Worm (Caenorhabditis elegans) whole organism, L2 larva: ENCODE data around the gene C50F4.1.

Experiments
- C34F6.9 ChIP-seq: fragments of 150-350 bp; optimal IDR thresholded peaks from 2 replicates; lab custom pipeline; 2014; ENCODE audit warnings: missing biosample characterization, missing genetic modification characterization
- F13H6.1 ChIP-seq: sonication (generic microtip); optimal IDR thresholded peaks from 2 replicates; lab custom pipeline; 2016; ENCODE audit warnings: missing genetic modification characterization, missing compliant biosample characterization
- R02D3.7 ChIP-seq: fragments of 150-350 bp; optimal IDR thresholded peaks from 2 replicates; lab custom pipeline; 2014; ENCODE audit warnings: missing biosample characterization, missing genetic modification characterization
- Y55F3AM.14 ChIP-seq: fragments of 200-800 bp; sonication (Bioruptor generic); optimal IDR thresholded peaks from 2 replicates; lab custom pipeline; 2018; ENCODE audit warnings: mild to moderate bottlenecking, missing genetic modification characterization, missing compliant biosample characterization
- ZK546.5 ChIP-seq: sonication (generic microtip); optimal IDR thresholded peaks from 2 replicates; lab custom pipeline; 2017; ENCODE audit warnings: missing biosample characterization, missing genetic modification characterization
- alr-1 ChIP-seq: fragments of 150-350 bp; optimal IDR thresholded peaks from 2 replicates; lab custom pipeline; 2014; ENCODE audit warnings: missing biosample characterization, missing genetic modification characterization
- ama-1 ChIP-seq: fragments of 150-350 bp; optimal IDR thresholded peaks from 2 replicates; lab custom pipeline; 2018; ENCODE audit warnings: inconsistent platforms
- blmp-1 ChIP-seq: sonication (generic microtip); optimal IDR thresholded peaks from 2 replicates; lab custom pipeline; 2017; ENCODE audit warnings: missing genetic modification characterization, mild to moderate bottlenecking, missing compliant biosample characterization, antibody characterized with exemption, moderate library complexity; ENCODE audit not compliant: insufficient read depth
- ceh-16 ChIP-seq: fragments of 150-350 bp; optimal IDR thresholded peaks from 2 replicates; lab custom pipeline; 2014; ENCODE audit warnings: missing biosample characterization, missing genetic modification characterization
- ceh-82 ChIP-seq: fragments of 150-350 bp; optimal IDR thresholded peaks from 2 replicates; lab custom pipeline; 2014; ENCODE audit warnings: missing biosample characterization, missing genetic modification characterization
- crh-2 ChIP-seq: sonication (generic microtip); optimal IDR thresholded peaks from 2 replicates; lab custom pipeline; 2017; ENCODE audit warnings: missing biosample characterization, missing genetic modification characterization
- dmd-4 ChIP-seq: sonication (generic microtip); optimal IDR thresholded peaks from 2 replicates; lab custom pipeline; 2017; ENCODE audit warnings: missing biosample characterization, missing genetic modification characterization
- egl-27 ChIP-seq: sonication (generic microtip); optimal IDR thresholded peaks from 3 replicates; lab custom pipeline; 2017; ENCODE audit warnings: missing biosample characterization, missing genetic modification reagents, missing genetic modification characterization
- elt-1 ChIP-seq: fragments of 150-350 bp; optimal IDR thresholded peaks from 2 replicates; lab custom pipeline; 2014; ENCODE audit warnings: missing biosample characterization, missing genetic modification characterization
- elt-3 ChIP-seq: sonication (generic microtip); optimal IDR thresholded peaks from 2 replicates; lab custom pipeline; 2017; ENCODE audit warnings: missing biosample characterization, missing genetic modification characterization
- fos-1 ChIP-seq: fragments of 150-350 bp; optimal IDR thresholded peaks from 2 replicates; lab custom pipeline; 2014; ENCODE audit warnings: missing biosample characterization, missing genetic modification characterization
- gmeb-1 ChIP-seq: fragments of 150-350 bp; optimal IDR thresholded peaks from 2 replicates; lab custom pipeline; 2014; ENCODE audit warnings: missing biosample characterization, missing genetic modification characterization
- lin-11 ChIP-seq: fragments of 150-350 bp; sonication (generic microtip); optimal IDR thresholded peaks from 2 replicates; lab custom pipeline; 2014; ENCODE audit warnings: missing biosample characterization, missing genetic modification characterization, inconsistent platforms, mixed read lengths
- lin-13 ChIP-seq: fragments of 150-350 bp; optimal IDR thresholded peaks from 2 replicates; lab custom pipeline; 2014; ENCODE audit warnings: missing biosample characterization, missing genetic modification reagents, missing genetic modification characterization
- lin-39 ChIP-seq: fragments of 150-350 bp; optimal IDR thresholded peaks from 2 replicates; lab custom pipeline; 2014; ENCODE audit warnings: missing biosample characterization, missing genetic modification reagents, missing genetic modification characterization
- lsy-2 ChIP-seq, 2 experiments: fragments of 150-350 bp in 1 of 2; sonication (generic microtip) in 1 of 2; optimal IDR thresholded peaks; 2 replicates each; lab custom pipeline; 2014 to 2017; ENCODE audit warnings: missing biosample characterization in 2 of 2, missing genetic modification characterization in 2 of 2
- mab-5 ChIP-seq: fragments of 150-350 bp; optimal IDR thresholded peaks from 2 replicates; lab custom pipeline; 2014; ENCODE audit warnings: missing biosample characterization, missing genetic modification characterization
- mbf-1 ChIP-seq: sonication (generic microtip); optimal IDR thresholded peaks from 2 replicates; lab custom pipeline; 2017; ENCODE audit warnings: missing biosample characterization, missing genetic modification characterization
- mdl-1 ChIP-seq, 2 experiments: fragments of 150-350 bp in 1 of 2; sonication (generic microtip) in 1 of 2; optimal IDR thresholded peaks; 2 replicates each; lab custom pipeline; 2017; ENCODE audit warnings: missing biosample characterization in 2 of 2, missing genetic modification characterization in 2 of 2
- nhr-10 ChIP-seq: sonication (generic microtip); optimal IDR thresholded peaks from 2 replicates; lab custom pipeline; 2017; ENCODE audit warnings: missing biosample characterization, missing genetic modification characterization
- nhr-11 ChIP-seq: fragments of 150-350 bp; optimal IDR thresholded peaks from 2 replicates; lab custom pipeline; 2014; ENCODE audit warnings: missing biosample characterization, missing genetic modification characterization
- nhr-12 ChIP-seq: fragments of 150-350 bp; optimal IDR thresholded peaks from 2 replicates; lab custom pipeline; 2014; ENCODE audit warnings: missing biosample characterization, missing genetic modification characterization
- nhr-21 ChIP-seq: fragments of 150-350 bp; optimal IDR thresholded peaks from 2 replicates; lab custom pipeline; 2014; ENCODE audit warnings: missing biosample characterization, missing genetic modification characterization
- nhr-23 ChIP-seq: fragments of 150-350 bp; optimal IDR thresholded peaks from 2 replicates; lab custom pipeline; 2014; ENCODE audit warnings: missing biosample characterization, missing genetic modification reagents, missing genetic modification characterization
- nhr-237 ChIP-seq: fragments of 150-350 bp; optimal IDR thresholded peaks from 2 replicates; lab custom pipeline; 2014; ENCODE audit warnings: missing biosample characterization, missing genetic modification characterization
- nhr-6 ChIP-seq: fragments of 150-350 bp; optimal IDR thresholded peaks from 2 replicates; lab custom pipeline; 2014; ENCODE audit warnings: missing biosample characterization, missing genetic modification characterization
- nhr-77 ChIP-seq: fragments of 150-350 bp; optimal IDR thresholded peaks from 2 replicates; lab custom pipeline; 2014; ENCODE audit warnings: missing biosample characterization, missing genetic modification characterization
- sem-4 ChIP-seq: fragments of 150-350 bp; optimal IDR thresholded peaks from 2 replicates; lab custom pipeline; 2014; ENCODE audit warnings: missing biosample characterization, missing genetic modification reagents, missing genetic modification characterization
- sma-3 ChIP-seq: sonication (generic microtip); optimal IDR thresholded peaks from 2 replicates; lab custom pipeline; 2016; ENCODE audit warnings: missing genetic modification reagents, missing genetic modification characterization, missing compliant biosample characterization
- sma-9 ChIP-seq, 2 experiments: fragments of 150-350 bp in 1 of 2; sonication (generic microtip) in 1 of 2; optimal IDR thresholded peaks; 2 replicates each; lab custom pipeline; 2014 to 2016; ENCODE audit warnings: missing genetic modification characterization in 2 of 2, mild to moderate bottlenecking in 1 of 2, missing biosample characterization in 1 of 2, missing compliant biosample characterization in 1 of 2, missing genetic modification reagents in 1 of 2, moderate library complexity in 1 of 2
- unc-39 ChIP-seq: fragments of 150-350 bp; optimal IDR thresholded peaks from 2 replicates; lab custom pipeline; 2014; ENCODE audit warnings: missing biosample characterization, missing genetic modification characterization
- unc-55 ChIP-seq: fragments of 150-350 bp; sonication (generic microtip); optimal IDR thresholded peaks from 3 replicates; lab custom pipeline; 2014; ENCODE audit warnings: missing biosample characterization, missing genetic modification reagents, missing genetic modification characterization
- unc-62 ChIP-seq: fragments of 150-350 bp; optimal IDR thresholded peaks from 2 replicates; lab custom pipeline; 2014; ENCODE audit warnings: missing biosample characterization, missing genetic modification reagents, missing genetic modification characterization
- zag-1 ChIP-seq: fragments of 150-350 bp; optimal IDR thresholded peaks from 2 replicates; lab custom pipeline; 2014; ENCODE audit warnings: missing biosample characterization, missing genetic modification characterization
- ztf-1 ChIP-seq: fragments of 200-800 bp; sonication (Bioruptor generic); conservative IDR thresholded peaks from 2 replicates; pipeline ENCODE4 v1.3.6; 2022; ENCODE audit warnings: missing genetic modification characterization, missing compliant biosample characterization
- ztf-4 ChIP-seq: fragments of 150-350 bp; optimal IDR thresholded peaks from 2 replicates; lab custom pipeline; 2014; ENCODE audit warnings: missing biosample characterization, missing genetic modification characterization

C50F4.1 gene

DNA sequence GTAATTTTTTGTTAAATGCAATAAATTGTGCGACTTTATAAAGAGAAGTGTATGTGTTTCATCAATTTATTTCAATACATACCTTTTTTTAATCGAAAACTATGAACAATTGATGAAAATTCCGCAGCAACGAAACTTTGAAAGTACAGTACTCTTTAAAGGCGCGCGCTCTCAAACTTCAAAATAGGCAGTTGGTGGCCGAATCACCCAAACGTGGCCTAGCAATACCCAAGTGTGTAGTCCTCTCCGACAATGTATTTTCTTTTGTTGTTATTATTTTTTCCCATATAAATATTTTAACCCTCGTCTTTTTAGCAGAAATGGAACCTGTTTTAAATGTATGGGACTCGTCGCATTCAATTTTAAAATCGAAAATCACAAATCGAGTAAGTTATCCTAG is 9.9 kb downstream of the C50F4.1 start, which contains the start of gene C50F4.4:
Gene C50F4.4, plus strand, starts transcription at position 267 of the 400 bp plus-strand sequence.
- TF ChIP-seq C34F6.9 (tag; lab: Kevin White, UChicago) (peak; percentile 58), mab-5 (tag; lab: Kevin White, UChicago) (no peak), lin-39 (tag; lab: Kevin White, UChicago) (no peak), fos-1 (tag; lab: Kevin White, UChicago) (peak; percentile 15), sma-9 (GFP tag; optimal IDR thresholded peaks at IDR 0.05; lab: Kevin White, UChicago) (peak; percentile 58), sma-9 (tag; optimal IDR thresholded peaks at IDR 0.05; lab: Kevin White, UChicago) (no peak), sma-3 (GFP tag; lab: Kevin White, UChicago) (peak; percentile 30), F13H6.1 (tag; lab: Kevin White, UChicago) (peak; percentile 26), nhr-77 (tag; lab: Kevin White, UChicago) (no peak), gmeb-1 (tag; lab: Kevin White, UChicago) (peak; percentile 33), lsy-2 (tag; optimal IDR thresholded peaks at IDR 0.05; lab: Kevin White, UChicago) (peak in 1 of 2 experiments; percentile 17)

DNA sequence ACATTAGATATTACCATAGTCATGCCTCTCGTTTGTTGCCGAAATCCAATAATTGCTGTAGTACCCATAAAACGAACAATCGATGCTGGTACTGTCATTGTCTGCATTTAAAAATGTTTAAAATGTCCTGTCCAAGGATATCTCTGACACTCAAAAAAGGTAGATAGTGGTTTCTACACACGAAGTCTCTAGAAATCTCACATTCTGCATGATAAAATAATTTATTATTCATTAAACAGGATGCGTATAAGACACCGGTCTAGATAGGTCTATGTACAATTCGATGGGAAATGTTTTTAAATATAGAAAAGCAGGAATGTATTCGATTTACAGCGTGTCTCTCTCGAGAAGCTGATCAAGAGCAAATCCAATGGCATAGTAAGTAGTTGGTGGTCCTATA is 13.0 kb downstream of the C50F4.1 start, which contains the start of gene C50F4.12:
Gene C50F4.12, minus strand, starts transcription at position 101 of the 400 bp plus-strand sequence.
- TF ChIP-seq ceh-82 (tag; lab: Kevin White, UChicago), result no peak
- no peak for TF ChIP-seq alr-1
- no peak for TF ChIP-seq nhr-12 (tag; lab: Kevin White, UChicago)
- no peak for TF ChIP-seq nhr-10
- TF ChIP-seq sma-9 (GFP tag; optimal IDR thresholded peaks at IDR 0.05; lab: Kevin White, UChicago), result no peak
- no peak for TF ChIP-seq sma-9 (tag; optimal IDR thresholded peaks at IDR 0.05; lab: Kevin White, UChicago)
- TF ChIP-seq ceh-16 (tag; lab: Kevin White, UChicago), result no peak
- TF ChIP-seq sem-4 (tag; lab: Kevin White, UChicago), result no peak
- TF ChIP-seq mdl-1 (tag; optimal IDR thresholded peaks at IDR 0.05; lab: Kevin White, UChicago), result no peak
- TF ChIP-seq crh-2 (tag; lab: Kevin White, UChicago), result no peak
- no peak for TF ChIP-seq blmp-1 (tag; lab: Kevin White, UChicago)
- TF ChIP-seq mab-5 (tag; lab: Kevin White, UChicago), result no peak
- no peak for TF ChIP-seq nhr-23
- no peak for TF ChIP-seq lin-13

DNA sequence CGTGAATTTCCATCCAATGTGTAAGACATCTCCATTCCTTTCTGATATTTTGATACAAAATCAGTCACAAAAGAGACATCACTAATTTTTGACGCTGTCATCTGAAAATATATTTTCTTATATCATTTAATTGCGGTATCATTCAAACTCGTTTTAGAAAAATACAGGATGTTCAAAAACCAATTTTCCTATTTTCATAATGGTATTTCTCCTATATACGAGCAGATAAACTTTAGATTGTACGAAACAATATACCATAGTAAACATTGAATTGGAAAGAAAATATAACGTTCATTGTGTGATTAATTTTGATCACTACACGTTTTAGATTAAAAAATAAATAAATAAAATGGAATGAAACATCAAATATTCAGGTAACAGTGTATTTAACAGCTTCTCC is 14.9 kb downstream of the C50F4.1 start, which contains the start of gene C50F4.16:
Gene C50F4.16, minus strand, starts transcription at position 101 of the 400 bp plus-strand sequence.
- no peak for TF ChIP-seq blmp-1 (tag; lab: Kevin White, UChicago)
- TF ChIP-seq dmd-4, result no peak
- TF ChIP-seq Y55F3AM.14, result no peak
- no peak for TF ChIP-seq nhr-12 (tag; lab: Kevin White, UChicago)
- no peak for TF ChIP-seq C34F6.9 (tag; lab: Kevin White, UChicago)
- no peak for TF ChIP-seq unc-55 (GFP tag; lab: Kevin White, UChicago)
- no peak for TF ChIP-seq mbf-1
- no peak for TF ChIP-seq nhr-11 (tag; lab: Kevin White, UChicago)
- TF ChIP-seq R02D3.7 (tag; lab: Kevin White, UChicago), result no peak
- no peak for TF ChIP-seq ztf-4 (tag; lab: Kevin White, UChicago)
- TF ChIP-seq nhr-77 (tag; lab: Kevin White, UChicago), result no peak
- TF ChIP-seq ZK546.5 (tag; lab: Kevin White, UChicago), result no peak
- no peak for TF ChIP-seq crh-2 (tag; lab: Kevin White, UChicago)
- no peak for TF ChIP-seq lin-13
- no peak for TF ChIP-seq elt-3 (tag; lab: Kevin White, UChicago)

DNA sequence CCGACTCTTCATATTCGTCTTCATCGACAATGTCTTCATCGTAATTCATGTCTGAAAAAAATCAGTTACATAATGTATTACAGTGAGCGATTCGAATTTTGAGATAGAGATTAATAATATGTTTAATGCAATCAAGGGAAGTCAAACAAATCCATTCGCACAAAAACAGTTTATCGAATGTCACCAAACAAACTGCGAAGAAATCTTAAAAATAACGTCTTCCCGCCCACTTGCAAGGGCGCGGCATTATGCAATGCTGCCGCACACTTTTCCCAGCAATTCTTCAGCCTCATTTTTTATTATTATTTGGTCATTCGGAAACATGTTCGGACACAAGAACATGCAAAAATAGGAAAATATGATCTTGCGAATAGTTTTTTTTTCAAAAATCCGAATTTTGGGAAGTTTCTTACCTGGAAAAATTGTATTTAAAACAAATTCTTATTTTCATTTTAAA is 17.6 kb downstream of the C50F4.1 start, which contains the start of gene mdf-1:
Gene mdf-1, minus strand, starts transcription at position 51 of the 457 bp plus-strand sequence.
- TF ChIP-seq nhr-77 (tag; lab: Kevin White, UChicago) (no peak), unc-39 (tag; lab: Kevin White, UChicago) (no peak), lin-39 (tag; lab: Kevin White, UChicago) (no peak), alr-1 (no peak), dmd-4 (no peak), zag-1 (tag; lab: Kevin White, UChicago) (no peak), nhr-10 (no peak), blmp-1 (tag; lab: Kevin White, UChicago) (peak; percentile 38), gmeb-1 (tag; lab: Kevin White, UChicago) (peak; percentile 83), mdl-1 (tag; optimal IDR thresholded peaks at IDR 0.05; lab: Kevin White, UChicago) (no peak), nhr-12 (tag; lab: Kevin White, UChicago) (no peak), lin-11 (peak; percentile 54), nhr-6 (tag; lab: Kevin White, UChicago) (no peak), nhr-23 (no peak), sma-3 (GFP tag; lab: Kevin White, UChicago) (peak; percentile 71), ztf-4 (tag; lab: Kevin White, UChicago) (peak; percentile 39), unc-62 (no peak), mbf-1 (no peak), elt-1 (no peak), lsy-2 (tag; optimal IDR thresholded peaks at IDR 0.05; lab: Kevin White, UChicago) (peak in 1 of 2 experiments; percentile 79), Y55F3AM.14 (peak; percentile 28), unc-55 (GFP tag; lab: Kevin White, UChicago) (peak; percentile 83), ztf-1 (GFP tag; lab: Robert Waterston, UW) (no peak), mab-5 (tag; lab: Kevin White, UChicago) (peak; percentile 35), nhr-21 (tag; lab: Kevin White, UChicago) (peak; percentile 73), sma-9 (GFP tag; optimal IDR thresholded peaks at IDR 0.05; lab: Kevin White, UChicago) (peak; percentile 60), sma-9 (tag; optimal IDR thresholded peaks at IDR 0.05; lab: Kevin White, UChicago) (no peak), crh-2 (tag; lab: Kevin White, UChicago) (peak; percentile 84), egl-27 (tag; lab: Kevin White, UChicago) (no peak), ceh-82 (tag; lab: Kevin White, UChicago) (no peak), ZK546.5 (tag; lab: Kevin White, UChicago) (no peak), ceh-16 (tag; lab: Kevin White, UChicago) (peak; percentile 11), nhr-237 (tag; lab: Kevin White, UChicago) (no peak), ama-1 (peak; percentile 47)
